Worm (Caenorhabditis elegans) whole organism, mixed stage, embryonic: ENCODE data around the gene hpo-15.

Experiments used
- M03D4.4 ChIP-seq: sonication (generic microtip); optimal IDR thresholded peaks from 2 replicates; lab custom pipeline; 2017; ENCODE audit warnings: mild to moderate bottlenecking, missing genetic modification characterization, missing compliant biosample characterization
- bed-3 ChIP-seq: fragments of 200-800 bp; sonication (Bioruptor generic); optimal IDR thresholded peaks from 3 replicates; lab custom pipeline; 2018; ENCODE audit warnings: mild to moderate bottlenecking, missing genetic modification characterization, moderate library complexity, missing compliant biosample characterization
- blmp-1 ChIP-seq: fragments of 150-350 bp; optimal IDR thresholded peaks from 2 replicates; lab custom pipeline; 2014; ENCODE audit warnings: missing biosample characterization, missing genetic modification characterization
- ceh-39 ChIP-seq: fragments of 150-350 bp; optimal IDR thresholded peaks from 2 replicates; lab custom pipeline; 2014; ENCODE audit warnings: missing biosample characterization, missing genetic modification characterization
- ceh-43 ChIP-seq: fragments of 200-800 bp; sonication (Bioruptor generic); optimal IDR thresholded peaks from 2 replicates; lab custom pipeline; 2018; ENCODE audit warnings: mild to moderate bottlenecking, missing genetic modification characterization, moderate library complexity, missing compliant biosample characterization
- ceh-83 ChIP-seq: fragments of 200-800 bp; sonication (Bioruptor generic); optimal IDR thresholded peaks from 2 replicates; lab custom pipeline; 2018; ENCODE audit warnings: mild to moderate bottlenecking, missing genetic modification characterization, missing compliant biosample characterization
- ces-1 ChIP-seq: fragments of 150-350 bp; optimal IDR thresholded peaks from 2 replicates; lab custom pipeline; 2014; ENCODE audit warnings: missing biosample characterization, missing genetic modification reagents, missing genetic modification characterization
- cnd-1 ChIP-seq: fragments of 200-800 bp; sonication (Bioruptor generic); optimal IDR thresholded peaks from 2 replicates; lab custom pipeline; 2018; ENCODE audit warnings: mild to moderate bottlenecking, missing genetic modification characterization, missing compliant biosample characterization
- elt-1 ChIP-seq: sonication (generic microtip); optimal IDR thresholded peaks from 2 replicates; lab custom pipeline; 2017; ENCODE audit warnings: missing genetic modification characterization, mild to moderate bottlenecking, missing compliant biosample characterization, antibody characterized with exemption, moderate library complexity, borderline replicate concordance; ENCODE audit not compliant: insufficient read depth
- flh-1 ChIP-seq: fragments of 200-800 bp; sonication (Bioruptor generic); optimal IDR thresholded peaks from 2 replicates; lab custom pipeline; 2018; ENCODE audit warnings: mild to moderate bottlenecking, missing genetic modification characterization, moderate library complexity, missing compliant biosample characterization
- ham-2 ChIP-seq: fragments of 200-800 bp; sonication (Bioruptor generic); optimal IDR thresholded peaks from 2 replicates; lab custom pipeline; 2018; ENCODE audit warnings: mild to moderate bottlenecking, missing genetic modification characterization, missing compliant biosample characterization
- hlh-1 ChIP-seq: fragments of 150-350 bp; optimal IDR thresholded peaks from 2 replicates; lab custom pipeline; 2014; ENCODE audit warnings: missing biosample characterization, missing genetic modification reagents, missing genetic modification characterization
- lin-13 ChIP-seq: fragments of 150-350 bp; optimal IDR thresholded peaks from 2 replicates; lab custom pipeline; 2014; ENCODE audit warnings: missing biosample characterization, missing genetic modification characterization
- lin-32 ChIP-seq: fragments of 200-800 bp; sonication (Bioruptor generic); optimal IDR thresholded peaks from 2 replicates; lab custom pipeline; 2018; ENCODE audit warnings: mild to moderate bottlenecking, missing genetic modification characterization, missing compliant biosample characterization
- lsy-2 ChIP-seq: fragments of 150-350 bp; optimal IDR thresholded peaks from 2 replicates; lab custom pipeline; 2014; ENCODE audit warnings: missing biosample characterization, missing genetic modification characterization
- mab-5 ChIP-seq: fragments of 150-350 bp; optimal IDR thresholded peaks from 2 replicates; lab custom pipeline; 2014; ENCODE audit warnings: missing biosample characterization, missing genetic modification characterization
- mep-1 ChIP-seq: fragments of 150-350 bp; optimal IDR thresholded peaks from 2 replicates; lab custom pipeline; 2017; ENCODE audit warnings: missing biosample characterization, missing genetic modification reagents, missing genetic modification characterization, inconsistent platforms
- mls-2 ChIP-seq: sonication (generic microtip); optimal IDR thresholded peaks from 2 replicates; lab custom pipeline; 2016; ENCODE audit warnings: mild to moderate bottlenecking, missing genetic modification characterization, moderate library complexity, missing compliant biosample characterization
- nhr-237 ChIP-seq: fragments of 150-350 bp; optimal IDR thresholded peaks from 2 replicates; lab custom pipeline; 2014; ENCODE audit warnings: missing biosample characterization, missing genetic modification characterization
- nhr-28 ChIP-seq: fragments of 150-350 bp; optimal IDR thresholded peaks from 2 replicates; lab custom pipeline; 2014; ENCODE audit warnings: missing biosample characterization, missing genetic modification characterization
- nhr-76 ChIP-seq: sonication (generic microtip); optimal IDR thresholded peaks from 2 replicates; lab custom pipeline; 2017; ENCODE audit warnings: missing biosample characterization, missing genetic modification characterization
- sem-2 ChIP-seq: fragments of 200-800 bp; sonication (Bioruptor generic); optimal IDR thresholded peaks from 2 replicates; lab custom pipeline; 2018; ENCODE audit warnings: mild to moderate bottlenecking, missing genetic modification characterization, missing compliant biosample characterization
- snpc-4 ChIP-seq: fragments of 150-350 bp; optimal IDR thresholded peaks from 2 replicates; lab custom pipeline; 2014; ENCODE audit warnings: missing biosample characterization, missing genetic modification characterization
- sptf-1 ChIP-seq: sonication (generic microtip); optimal IDR thresholded peaks from 2 replicates; lab custom pipeline; 2017; ENCODE audit warnings: mild to moderate bottlenecking, missing genetic modification characterization, moderate library complexity, missing compliant biosample characterization
- tbx-8 ChIP-seq: fragments of 200-800 bp; sonication (Bioruptor generic); optimal IDR thresholded peaks from 2 replicates; lab custom pipeline; 2018; ENCODE audit warnings: mild to moderate bottlenecking, missing genetic modification characterization, moderate library complexity, missing compliant biosample characterization
- unc-120 ChIP-seq: sonication (generic microtip); optimal IDR thresholded peaks from 2 replicates; lab custom pipeline; 2017; ENCODE audit warnings: missing genetic modification characterization, missing compliant biosample characterization; ENCODE audit not compliant: poor library complexity, severe bottlenecking
- unc-39 ChIP-seq: fragments of 150-350 bp; optimal IDR thresholded peaks from 2 replicates; lab custom pipeline; 2014; ENCODE audit warnings: missing biosample characterization, missing genetic modification characterization
- unc-62 ChIP-seq: fragments of 150-350 bp; optimal IDR thresholded peaks from 2 replicates; lab custom pipeline; 2014; ENCODE audit warnings: missing biosample characterization, missing genetic modification reagents, missing genetic modification characterization
- zip-8 ChIP-seq: fragments of 150-350 bp; optimal IDR thresholded peaks from 2 replicates; lab custom pipeline; 2014; ENCODE audit warnings: missing biosample characterization, missing genetic modification characterization
- ztf-11 ChIP-seq: fragments of 150-350 bp; optimal IDR thresholded peaks from 2 replicates; lab custom pipeline; 2014; ENCODE audit warnings: missing biosample characterization, missing genetic modification characterization

Gene hpo-15

DNA sequence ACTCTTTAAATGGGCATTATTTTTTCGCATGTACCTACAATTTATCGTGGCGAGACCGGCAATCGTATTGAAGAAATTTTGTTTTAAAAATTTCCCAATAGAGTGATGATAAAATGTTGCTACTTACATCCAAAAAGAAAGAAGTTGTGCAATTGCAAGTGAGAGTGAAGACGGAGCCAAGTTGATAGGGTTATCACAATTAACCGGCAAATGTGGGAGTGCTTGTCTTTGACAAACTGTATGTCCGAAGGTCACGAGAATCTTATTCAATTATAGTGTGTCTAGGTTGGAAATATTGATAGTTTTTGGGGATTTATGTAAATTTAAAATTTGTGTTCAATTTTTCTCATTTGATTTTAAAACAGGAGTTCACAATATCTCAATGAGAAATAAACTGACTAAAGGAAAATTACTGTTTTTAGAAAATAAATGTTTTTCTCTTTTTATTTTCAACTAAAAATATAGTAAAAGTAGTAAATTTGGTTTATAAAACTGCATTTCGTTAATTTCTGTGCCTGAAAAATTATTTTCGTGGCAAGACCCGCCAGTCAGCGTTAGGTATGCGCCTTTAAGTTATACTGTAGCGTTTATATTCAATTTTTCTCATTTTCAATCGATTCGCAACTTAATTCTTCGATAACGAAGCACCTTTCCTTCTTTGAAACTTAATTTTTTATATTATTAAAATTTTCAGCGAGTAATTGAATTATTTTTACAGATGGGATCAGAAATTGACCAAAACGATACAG lies at the start of gene hpo-15, which contains the start of gene mms-19:
hpo-15 (minus strand) TSS at position 201 of the 749 bp plus-strand sequence.
mms-19 (plus strand) TSS at position 719 of the 749 bp plus-strand sequence.
- TF ChIP-seq bed-3 (no peak), nhr-28 (tag; lab: Kevin White, UChicago) (no peak), mls-2 (tag; lab: Kevin White, UChicago) (no peak), mab-5 (tag; lab: Kevin White, UChicago) (no peak), snpc-4 (tag; lab: Kevin White, UChicago) (no peak), unc-39 (no peak), lin-13 (tag; lab: Kevin White, UChicago) (no peak), lin-32 (no peak), M03D4.4 (tag; lab: Kevin White, UChicago) (no peak), ces-1 (GFP tag; lab: Kevin White, UChicago) (no peak), mep-1 (tag; lab: Kevin White, UChicago) (no peak)

- no peak for TF ChIP-seq lsy-2 (tag; lab: Kevin White, UChicago)
- TF ChIP-seq cnd-1 (tag; lab: Kevin White, UChicago): no peak
- TF ChIP-seq elt-1 (tag; lab: Kevin White, UChicago): no peak
- TF ChIP-seq nhr-28 (tag; lab: Kevin White, UChicago): no peak
- TF ChIP-seq unc-39: no peak
- no peak for TF ChIP-seq mls-2 (tag; lab: Kevin White, UChicago)
- TF ChIP-seq tbx-8 (GFP tag; lab: Kevin White, UChicago): no peak
- TF ChIP-seq mep-1 (tag; lab: Kevin White, UChicago): no peak
- no peak for TF ChIP-seq ztf-11 (tag; lab: Kevin White, UChicago)
- TF ChIP-seq unc-62 (GFP tag; lab: Kevin White, UChicago): no peak
- no peak for TF ChIP-seq zip-8
- no peak for TF ChIP-seq snpc-4 (tag; lab: Kevin White, UChicago)
- TF ChIP-seq sptf-1: no peak
- TF ChIP-seq ces-1 (GFP tag; lab: Kevin White, UChicago): no peak
Measured at ce11 chrV:5559882-5560281, 46.3 kb upstream of the hpo-15 start.

- TF ChIP-seq sem-2 (GFP tag; lab: Kevin White, UChicago) (no peak), unc-39 (no peak)
- TF ChIP-seq, all 35 proteins: peak for 0
Measured at ce11 chrV:5558590-5558989, 45.0 kb upstream of the hpo-15 start, which contains the start of gene glb-5. glb-5 (plus strand) TSS chrV:5558890.

ce11 chrV:5548497-5548896 lies 34.9 kb upstream of the hpo-15 start:
- TF ChIP-seq ces-1 (GFP tag; lab: Kevin White, UChicago) (no peak), zip-8 (peak; percentile 75)

- TF ChIP-seq lin-13 (tag; lab: Kevin White, UChicago): no peak
- TF ChIP-seq cnd-1 (tag; lab: Kevin White, UChicago): no peak
- no peak for TF ChIP-seq sptf-1
- no peak for TF ChIP-seq lin-32
- TF ChIP-seq flh-1 (GFP tag; lab: Kevin White, UChicago): no peak
- no peak for TF ChIP-seq unc-120
- no peak for TF ChIP-seq sem-2 (GFP tag; lab: Kevin White, UChicago)
Measured at ce11 chrV:5548051-5548450, 34.4 kb upstream of the hpo-15 start, which contains the start of gene ugt-48. ugt-48 (minus strand) TSS chrV:5548062.

DNA sequence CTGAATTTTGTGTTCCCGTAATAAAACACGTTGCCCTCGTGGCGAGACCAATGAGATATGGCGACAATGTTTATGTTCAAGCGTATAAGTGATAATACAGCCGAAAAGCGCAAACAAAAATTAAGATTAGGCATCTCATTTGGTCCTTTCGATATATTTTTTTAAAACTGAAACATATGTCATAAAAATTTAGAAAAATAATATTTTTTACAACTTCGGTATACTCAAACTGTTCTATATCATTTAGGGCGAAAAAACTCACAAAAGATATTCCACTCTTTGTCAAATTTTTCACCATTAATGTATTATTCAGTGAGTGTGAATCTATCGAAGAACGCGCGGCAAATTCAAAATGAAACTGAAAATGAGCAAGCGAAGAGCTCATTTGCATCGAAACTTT lies 24.9 kb upstream of the hpo-15 start, which contains the start of gene cft-1:
cft-1 (plus strand) TSS at position 301 of the 400 bp plus-strand sequence.
- TF ChIP-seq bed-3 (no peak), ceh-83 (no peak), nhr-237 (tag; lab: Kevin White, UChicago) (no peak), nhr-28 (tag; lab: Kevin White, UChicago) (no peak), nhr-76 (tag; lab: Kevin White, UChicago) (no peak), ceh-43 (GFP tag; lab: Kevin White, UChicago) (no peak), blmp-1 (tag; lab: Kevin White, UChicago) (no peak), elt-1 (tag; lab: Kevin White, UChicago) (no peak), ztf-11 (tag; lab: Kevin White, UChicago) (no peak), hlh-1 (tag; lab: Kevin White, UChicago) (no peak), lsy-2 (tag; lab: Kevin White, UChicago) (no peak), ham-2 (GFP tag; lab: Kevin White, UChicago) (no peak), M03D4.4 (tag; lab: Kevin White, UChicago) (no peak), mab-5 (tag; lab: Kevin White, UChicago) (no peak), ceh-39 (tag; lab: Kevin White, UChicago) (no peak), ces-1 (GFP tag; lab: Kevin White, UChicago) (no peak), sem-2 (GFP tag; lab: Kevin White, UChicago) (no peak), mls-2 (tag; lab: Kevin White, UChicago) (no peak), unc-62 (GFP tag; lab: Kevin White, UChicago) (no peak), mep-1 (tag; lab: Kevin White, UChicago) (no peak)
